Worm (Caenorhabditis elegans): ENCODE data around the gene vit-1.
A peak's percentile ranks its signal among the peaks of the same experiment; 100 is the strongest.

vit-1 gene

ce11 chrX:7725615-7726014, 2.1 kb upstream of the vit-1 start, which contains the start of gene spp-14 (continued):
- TF ChIP-seq nhr-21 (tag; optimal IDR thresholded peaks at IDR 0.05), result no peak
- no peak for TF ChIP-seq ama-1 (optimal IDR thresholded peaks at IDR 0.05)
- TF ChIP-seq F13H6.1 (tag; optimal IDR thresholded peaks at IDR 0.05), result peak; percentile 58

DNA sequence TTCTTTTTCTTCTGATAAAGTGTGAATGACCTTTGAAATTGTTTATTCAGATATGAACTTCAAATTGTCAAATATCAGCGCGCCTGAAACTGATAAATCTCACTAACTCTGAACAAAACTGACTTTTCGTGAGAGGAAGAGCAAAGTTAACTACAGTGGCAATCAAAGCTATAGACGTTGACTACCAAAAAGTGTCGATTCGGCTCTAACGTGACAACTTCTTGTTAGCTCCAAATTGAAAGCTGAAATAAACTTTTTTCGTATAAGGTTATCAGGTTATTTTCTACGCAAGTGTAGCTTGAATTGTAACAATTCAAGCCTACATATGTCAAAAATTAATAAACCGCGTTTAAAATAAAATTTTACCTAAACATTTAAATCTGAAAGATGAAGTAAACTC, 1.3 kb upstream of the vit-1 start:
- TF ChIP-seq nhr-23 (tag; optimal IDR thresholded peaks at IDR 0.05) (no peak), crh-2 (tag; optimal IDR thresholded peaks at IDR 0.05) (peak; percentile 15), snpc-4 (tag; optimal IDR thresholded peaks at IDR 0.05) (no peak), blmp-1 (tag; optimal IDR thresholded peaks at IDR 0.05; ENCODE audit: insufficient read depth) (no peak), lin-39 (tag; optimal IDR thresholded peaks at IDR 0.05) (no peak), gmeb-1 (tag; optimal IDR thresholded peaks at IDR 0.05) (peak; percentile 34)

DNA sequence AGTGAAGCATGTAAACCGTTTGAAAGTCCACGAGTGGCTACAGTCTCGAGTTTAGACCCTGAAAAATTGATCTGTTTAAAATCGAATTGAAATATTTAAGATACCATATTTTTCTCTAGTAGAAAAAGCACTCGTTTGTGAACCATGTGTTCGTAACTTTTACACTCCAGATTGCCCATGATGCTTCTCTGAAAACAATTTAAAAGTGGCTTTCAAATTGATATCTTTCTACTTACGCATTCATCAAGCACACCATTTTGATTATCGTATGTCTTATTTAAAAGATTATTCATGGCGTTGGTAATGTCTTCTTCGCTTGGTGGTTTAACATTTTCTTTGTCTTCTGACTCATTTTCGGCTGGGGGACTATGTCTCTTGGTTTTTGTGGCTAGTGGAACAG, 5.9 kb downstream of the vit-1 start:
- TF ChIP-seq mbf-1 (tag; optimal IDR thresholded peaks at IDR 0.05), result no peak
- no peak for TF ChIP-seq elt-3 (tag; optimal IDR thresholded peaks at IDR 0.05)
- no peak for TF ChIP-seq sma-9 (GFP tag; optimal IDR thresholded peaks at IDR 0.05)
- no peak for TF ChIP-seq sma-9 (tag; optimal IDR thresholded peaks at IDR 0.05)
- no peak for TF ChIP-seq ama-1 (optimal IDR thresholded peaks at IDR 0.05)

- TF ChIP-seq ztf-1 (GFP tag; conservative IDR thresholded peaks at IDR 0.05) (no peak), C34F6.9 (tag; optimal IDR thresholded peaks at IDR 0.05) (no peak), nhr-77 (tag; optimal IDR thresholded peaks at IDR 0.05) (no peak), lin-11 (tag; optimal IDR thresholded peaks at IDR 0.05) (no peak), nhr-25 (tag; optimal IDR thresholded peaks at IDR 0.05) (no peak), ama-1 (optimal IDR thresholded peaks at IDR 0.05) (no peak), unc-55 (GFP tag; optimal IDR thresholded peaks at IDR 0.05) (no peak), unc-62 (GFP tag; optimal IDR thresholded peaks at IDR 0.05) (no peak), ztf-11 (tag; optimal IDR thresholded peaks at IDR 0.05) (no peak), aly-2 (tag; optimal IDR thresholded peaks at IDR 0.05) (no peak), sem-4 (tag; optimal IDR thresholded peaks at IDR 0.05) (no peak), lsy-2 (tag; optimal IDR thresholded peaks at IDR 0.05) (no peak), nhr-237 (tag; optimal IDR thresholded peaks at IDR 0.05) (no peak), mbf-1 (tag; optimal IDR thresholded peaks at IDR 0.05) (no peak), fos-1 (tag; optimal IDR thresholded peaks at IDR 0.05) (no peak)
Observed at ce11 chrX:7736171-7736570, 8.5 kb downstream of the vit-1 start, which contains the start of gene set-12. set-12 (minus strand) TSS chrX:7736271.

- TF ChIP-seq crh-2 (tag; optimal IDR thresholded peaks at IDR 0.05) (no peak), nhr-10 (tag; optimal IDR thresholded peaks at IDR 0.05) (no peak), elt-1 (tag; optimal IDR thresholded peaks at IDR 0.05) (no peak), mab-5 (tag; optimal IDR thresholded peaks at IDR 0.05) (no peak), egl-27 (tag; optimal IDR thresholded peaks at IDR 0.05) (no peak), lsy-2 (tag; optimal IDR thresholded peaks at IDR 0.05) (no peak), alr-1 (tag; optimal IDR thresholded peaks at IDR 0.05) (no peak), zag-1 (tag; optimal IDR thresholded peaks at IDR 0.05) (no peak), R02D3.7 (tag; optimal IDR thresholded peaks at IDR 0.05) (no peak), ZK546.5 (tag; optimal IDR thresholded peaks at IDR 0.05) (no peak), nhr-237 (tag; optimal IDR thresholded peaks at IDR 0.05) (no peak), blmp-1 (tag; optimal IDR thresholded peaks at IDR 0.05; ENCODE audit: insufficient read depth) (no peak), mbf-1 (tag; optimal IDR thresholded peaks at IDR 0.05) (no peak), nhr-12 (tag; optimal IDR thresholded peaks at IDR 0.05) (no peak), sma-9 (GFP tag; optimal IDR thresholded peaks at IDR 0.05) (no peak), sma-9 (tag; optimal IDR thresholded peaks at IDR 0.05) (no peak), skn-1 (tag; optimal IDR thresholded peaks at IDR 0.05) (no peak), ceh-82 (tag; optimal IDR thresholded peaks at IDR 0.05) (no peak), elt-3 (tag; optimal IDR thresholded peaks at IDR 0.05) (no peak), sma-3 (GFP tag; optimal IDR thresholded peaks at IDR 0.05) (no peak), mdl-1 (tag; optimal IDR thresholded peaks at IDR 0.05) (no peak)
Observed at ce11 chrX:7739353-7739752, 11.7 kb downstream of the vit-1 start, which contains the start of gene K09F5.1. K09F5.1 (plus strand) TSS chrX:7739653.

All from whole organism, L2 larva.